Fruit fly (Drosophila melanogaster): ENCODE data around the gene CG5070.

DNA sequence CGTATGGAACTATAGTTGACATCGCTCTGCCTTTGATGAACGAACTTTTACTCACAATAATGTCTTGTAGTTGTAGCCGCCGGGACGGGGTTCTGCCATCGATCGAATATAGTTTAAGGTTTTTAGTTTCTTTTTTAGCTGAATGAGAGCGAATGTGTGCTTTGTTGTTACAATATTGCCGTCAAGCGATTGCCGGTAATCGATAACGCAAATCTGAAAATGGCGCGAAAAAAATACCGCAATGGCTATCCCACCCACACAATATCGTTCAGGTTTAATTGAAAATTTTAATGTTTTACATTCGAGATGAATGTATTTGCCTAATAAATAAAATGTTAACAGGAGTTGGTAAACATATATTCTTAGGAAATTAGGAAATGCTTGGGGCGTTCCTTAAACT lies 43.8 kb upstream of the CG5070 start, which contains the start of gene xmas:
- TF ChIP-seq fkh (GFP tag; optimal IDR thresholded peaks at IDR 0.05) = no peak
- TF ChIP-seq CG11762 (GFP tag; optimal IDR thresholded peaks at IDR 0.05; ENCODE audit: insufficient read depth) = no peak
- no peak for TF ChIP-seq Sox14 (GFP tag; optimal IDR thresholded peaks at IDR 0.05)
- TF ChIP-seq ss (GFP tag; optimal IDR thresholded peaks at IDR 0.05) = no peak
